Worm (Caenorhabditis elegans) whole organism, L1 larva: Measurements from ENCODE around the gene ZK377.15.

Source experiments
- F16B12.6 ChIP-seq: fragments of 150-350 bp; optimal IDR thresholded peaks from 2 replicates; lab custom pipeline; 2014; ENCODE audit warnings: missing biosample characterization, missing genetic modification characterization
- dsc-1 ChIP-seq: sonication (generic microtip); optimal IDR thresholded peaks from 2 replicates; lab custom pipeline; 2016; ENCODE audit warnings: mild to moderate bottlenecking, missing genetic modification characterization, missing compliant biosample characterization
- efl-1 ChIP-seq, 4 experiments: fragments of 150-350 bp; optimal IDR thresholded peaks in 3 of 4; peaks in 1 of 4; 1 replicate in 1 of 4; 2 replicates in 3 of 4; lab custom pipeline; 2014; ENCODE audit warnings: missing biosample characterization in 2 of 4, missing genetic modification characterization in 2 of 4, missing genetic modification reagents in 2 of 4
- fkh-8 ChIP-seq: sonication (generic microtip); optimal IDR thresholded peaks from 2 replicates; lab custom pipeline; 2016; ENCODE audit warnings: mild to moderate bottlenecking, missing genetic modification characterization, missing compliant biosample characterization
- fos-1 ChIP-seq: fragments of 150-350 bp; optimal IDR thresholded peaks from 2 replicates; lab custom pipeline; 2014; ENCODE audit warnings: missing biosample characterization, missing genetic modification characterization
- nhr-47 ChIP-seq: sonication (generic microtip); optimal IDR thresholded peaks from 2 replicates; lab custom pipeline; 2016; ENCODE audit warnings: mild to moderate bottlenecking, missing genetic modification characterization, moderate library complexity, missing compliant biosample characterization
- nhr-76 ChIP-seq: sonication (generic microtip); optimal IDR thresholded peaks from 2 replicates; lab custom pipeline; 2017; ENCODE audit warnings: missing biosample characterization, missing genetic modification characterization
- pax-3 ChIP-seq: fragments of 200-800 bp; sonication (Bioruptor generic); optimal IDR thresholded peaks from 2 replicates; lab custom pipeline; 2018; ENCODE audit warnings: mild to moderate bottlenecking, missing genetic modification characterization, moderate library complexity, missing compliant biosample characterization
- sox-4 ChIP-seq: sonication (generic microtip); optimal IDR thresholded peaks from 2 replicates; lab custom pipeline; 2016; ENCODE audit warnings: missing genetic modification characterization, missing compliant biosample characterization
- unc-86 ChIP-seq: sonication (generic microtip); optimal IDR thresholded peaks from 2 replicates; lab custom pipeline; 2016; ENCODE audit warnings: missing genetic modification characterization, missing compliant biosample characterization

ZK377.15 gene

ce11 chrX:3416063-3416462 lies 49.6 kb downstream of the ZK377.15 start:
- no peak for TF ChIP-seq unc-86 (tag; lab: Kevin White, UChicago)
- no peak for TF ChIP-seq nhr-76 (tag; lab: Kevin White, UChicago)
- no peak for TF ChIP-seq efl-1 (optimal IDR thresholded peaks at IDR 0.05; lab: Kevin White, UChicago)
- TF ChIP-seq efl-1 (GFP tag; optimal IDR thresholded peaks at IDR 0.05 in 1 of 2; lab: Kevin White, UChicago), result no peak
- TF ChIP-seq pax-3, result peak; percentile 58
- no peak for TF ChIP-seq fos-1
- peak; percentile 6 for TF ChIP-seq fkh-8 (tag; lab: Kevin White, UChicago)
- TF ChIP-seq nhr-47 (tag; lab: Kevin White, UChicago), result peak; percentile 17
- peak; percentile 34 for TF ChIP-seq sox-4 (tag; lab: Kevin White, UChicago)
- no peak for TF ChIP-seq F16B12.6 (tag; lab: Kevin White, UChicago)
- TF ChIP-seq dsc-1 (tag; lab: Kevin White, UChicago), result peak; percentile 87
